Fruit fly (Drosophila melanogaster) whole organism, adult: ENCODE measurements around the gene mRpL2.
A peak's percentile ranks its signal among the peaks of the same experiment; 100 is the strongest.

Experiments used
- CG12768 ChIP-seq: fragments of 200-800 bp; sonication (Bioruptor generic); optimal IDR thresholded peaks from 2 replicates; lab custom pipeline; 2017; ENCODE audit warnings: missing biosample characterization, missing genetic modification characterization, mild to moderate bottlenecking, moderate library complexity, missing genetic modification reagents
- CG14711 ChIP-seq: fragments of 200-800 bp; sonication (Bioruptor generic); optimal IDR thresholded peaks from 2 replicates; lab custom pipeline; 2018; ENCODE audit warnings: missing biosample characterization, mild to moderate bottlenecking, missing genetic modification characterization, moderate library complexity
- CG5204 ChIP-seq: fragments of 200-800 bp; sonication (Bioruptor generic); optimal IDR thresholded peaks from 2 replicates; lab custom pipeline; 2016; ENCODE audit warnings: missing biosample characterization, missing genetic modification characterization
- CG7101 ChIP-seq: fragments of 200-800 bp; sonication (Bioruptor generic); optimal IDR thresholded peaks from 2 replicates; lab custom pipeline; 2018; ENCODE audit warnings: missing biosample characterization, mild to moderate bottlenecking, missing genetic modification characterization, moderate library complexity
- Clk ChIP-seq: fragments of 200-800 bp; sonication (Bioruptor generic); optimal IDR thresholded peaks from 2 replicates; lab custom pipeline; 2017; ENCODE audit warnings: missing biosample characterization, missing genetic modification characterization
- Crg-1 ChIP-seq: fragments of 200-800 bp; sonication (Bioruptor generic); optimal IDR thresholded peaks from 2 replicates; lab custom pipeline; 2016; ENCODE audit warnings: missing biosample characterization, missing genetic modification characterization
- Hr96 ChIP-seq: fragments of 200-800 bp; sonication (Bioruptor generic); optimal IDR thresholded peaks from 2 replicates; lab custom pipeline; 2016; ENCODE audit warnings: missing biosample characterization, missing genetic modification characterization
- bab1 ChIP-seq: fragments of 200-800 bp; sonication (Bioruptor generic); optimal IDR thresholded peaks from 3 replicates; lab custom pipeline; 2019; ENCODE audit warnings: missing biosample characterization, mild to moderate bottlenecking, missing genetic modification characterization, moderate library complexity
- cnc ChIP-seq, 2 experiments: fragments of >200 bp; optimal IDR thresholded peaks; 2 replicates each; lab custom pipeline; 2017
- kay ChIP-seq: fragments of 200-800 bp; sonication (Bioruptor generic); peaks from one replicate; lab custom pipeline; 2016; ENCODE audit warnings: missing biosample characterization, missing genetic modification characterization, borderline replicate concordance
- ovo ChIP-seq: fragments of 200-800 bp; sonication (Bioruptor generic); optimal IDR thresholded peaks from 2 replicates; lab custom pipeline; 2016; ENCODE audit warnings: missing biosample characterization, missing genetic modification characterization
- pad ChIP-seq: fragments of 200-800 bp; sonication (Bioruptor generic); optimal IDR thresholded peaks from 3 replicates; lab custom pipeline; 2017; ENCODE audit warnings: missing biosample characterization, missing genetic modification characterization, mild to moderate bottlenecking, moderate library complexity, missing genetic modification reagents

DNA sequence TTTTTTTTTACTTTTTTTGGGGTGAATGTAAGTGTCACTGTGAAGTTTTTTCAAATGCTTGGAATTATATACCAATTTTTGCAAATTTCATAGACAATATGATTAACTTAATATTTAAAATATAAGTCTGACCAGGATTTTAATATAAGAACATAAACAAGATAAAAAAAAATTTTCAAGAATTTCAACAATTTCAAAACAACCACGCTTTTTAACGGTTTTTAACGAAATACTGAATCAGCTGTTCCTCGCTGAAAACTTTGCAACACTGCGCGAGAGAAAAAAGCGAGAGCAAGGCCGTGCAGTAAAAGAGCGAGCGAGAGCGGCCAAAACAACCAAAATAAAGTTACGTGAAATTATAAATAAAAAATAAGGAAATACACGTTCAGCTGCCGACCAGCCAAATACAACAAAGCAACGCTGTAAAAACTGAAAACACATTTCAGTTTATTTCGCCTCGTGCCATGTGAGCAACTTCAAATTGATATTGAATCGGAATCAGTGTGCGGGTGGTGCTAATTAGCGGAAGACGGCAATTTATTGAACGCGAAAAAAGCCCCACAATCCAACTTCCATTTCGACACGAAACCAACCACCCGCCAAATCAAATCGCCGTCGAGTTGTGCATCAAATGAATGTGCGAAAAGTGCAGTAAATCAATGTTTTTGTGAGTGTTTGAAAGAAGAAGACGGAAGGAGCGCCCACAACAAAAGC, 24.3 kb upstream of the mRpL2 start, which contains the start of the genes CG46439, Iyd and CG33947:
- no peak for TF ChIP-seq CG14711 (tag; lab: Kevin White, UChicago)
- TF ChIP-seq Hr96 = no peak
- peak; percentile 54 for TF ChIP-seq Crg-1 (GFP tag; lab: Kevin White, UChicago)
- TF ChIP-seq cnc (optimal IDR thresholded peaks at IDR 0.05; lab: Kevin White, UChicago) = no peak
- no peak for TF ChIP-seq kay
- peak; percentile 64 for TF ChIP-seq bab1
- TF ChIP-seq CG12768 (GFP tag; lab: Kevin White, UChicago) = peak; percentile 43
- TF ChIP-seq Clk = no peak
- TF ChIP-seq CG7101 = peak; percentile 29
- TF ChIP-seq CG5204 (GFP tag; lab: Kevin White, UChicago) = no peak
- no peak for TF ChIP-seq ovo (GFP tag; lab: Kevin White, UChicago)
- no peak for TF ChIP-seq pad (GFP tag; lab: Kevin White, UChicago)
